Worm (Caenorhabditis elegans): Measurements from ENCODE around the gene D1005.4.
A peak's percentile ranks its signal among the peaks of the same experiment; 100 is the strongest.

ce11 chrX:1517519-1517918 lies 31.9 kb upstream of the D1005.4 start:
- TF ChIP-seq ref-1 (GFP tag; conservative IDR thresholded peaks at IDR 0.05) (no peak), klf-2 (GFP tag; conservative IDR thresholded peaks at IDR 0.05) (no peak), tab-1 (GFP tag; IDR thresholded peaks at IDR 0.05) (no peak), cog-1 (tag; optimal IDR thresholded peaks at IDR 0.05) (no peak), flt-1 (GFP tag; IDR thresholded peaks at IDR 0.05) (0 out of 2 replicates have a peak, but pooled peaks have one; percentile 45), med-1 (GFP tag; optimal IDR thresholded peaks at IDR 0.05; ENCODE audit: insufficient read depth) (no peak), ztf-29 (GFP tag; IDR thresholded peaks at IDR 0.05) (no peak)

All from whole organism, midembryonic.